Worm (Caenorhabditis elegans): Measurements from ENCODE around the gene srz-59.

DNA sequence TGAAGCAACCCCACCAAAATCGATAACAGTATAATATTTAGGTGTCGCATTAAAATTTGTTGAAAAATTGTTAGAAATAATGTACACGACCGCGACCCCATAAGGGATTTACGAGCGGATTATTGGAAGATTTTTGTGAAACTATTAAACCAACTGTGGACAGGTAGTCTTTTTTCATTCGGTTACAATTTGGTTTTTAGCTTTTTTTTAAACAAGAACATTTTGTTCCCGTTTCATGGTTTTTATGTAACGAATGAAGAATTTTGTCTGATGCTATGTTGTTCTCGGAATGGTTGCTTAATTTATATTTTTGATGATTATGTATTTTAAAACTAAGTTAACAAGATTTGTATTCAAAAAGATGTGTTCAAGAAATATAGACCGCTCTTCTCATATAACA, 44.5 kb downstream of the srz-59 start, which contains the start of gene R05A10.3:
- no peak for TF ChIP-seq ama-1 (optimal IDR thresholded peaks at IDR 0.05)
- TF ChIP-seq tbx-11 (GFP tag; IDR thresholded peaks at IDR 0.05) = no peak
- no peak for TF ChIP-seq pes-1 (GFP tag; IDR thresholded peaks at IDR 0.05)
- TF ChIP-seq hmg-4 (GFP tag; optimal IDR thresholded peaks at IDR 0.05) = no peak
- TF ChIP-seq B0310.2 (tag; optimal IDR thresholded peaks at IDR 0.05) = no peak
- no peak for TF ChIP-seq ets-7 (tag; optimal IDR thresholded peaks at IDR 0.05)
